Worm (Caenorhabditis elegans): ENCODE results near the gene R10E9.3.

ce11 chrIII:3954828-3955227 lies 5.2 kb upstream of the R10E9.3 start:
- TF ChIP-seq fkh-10 (GFP tag; optimal IDR thresholded peaks at IDR 0.05) (no peak), dmd-8 (GFP tag; IDR thresholded peaks at IDR 0.05) (no peak), mxl-2 (GFP tag; conservative IDR thresholded peaks at IDR 0.05) (no peak), hlh-11 (tag; optimal IDR thresholded peaks at IDR 0.05) (no peak), nhr-11 (tag; optimal IDR thresholded peaks at IDR 0.05) (no peak), nhr-25 (tag; optimal IDR thresholded peaks at IDR 0.05; ENCODE audit: borderline replicate concordance, insufficient read depth) (no peak), lsy-2 (tag; optimal IDR thresholded peaks at IDR 0.05) (no peak), dve-1 (tag; optimal IDR thresholded peaks at IDR 0.05; ENCODE audit: insufficient read depth) (no peak), ceh-20 (GFP tag; IDR thresholded peaks at IDR 0.05) (no peak), ceh-82 (tag; optimal IDR thresholded peaks at IDR 0.05) (no peak), aha-1 (tag) (no peak), unc-130 (GFP tag; optimal IDR thresholded peaks at IDR 0.05) (no peak), aly-2 (tag; optimal IDR thresholded peaks at IDR 0.05) (no peak)

Data from whole organism, L4 larva.